Worm (Caenorhabditis elegans) whole organism, late embryonic: ENCODE data around the gene ZK1086.3.
A peak's percentile ranks its signal among the peaks of the same experiment; 100 is the strongest.

Experiments
- F13H6.1 ChIP-seq: sonication (generic microtip); optimal IDR thresholded peaks from 2 replicates; lab custom pipeline; 2016; ENCODE audit warnings: missing genetic modification characterization, missing compliant biosample characterization
- K09A11.1 ChIP-seq: sonication (generic microtip); optimal IDR thresholded peaks from 2 replicates; lab custom pipeline; 2017; ENCODE audit warnings: antibody characterized with exemption, mild to moderate bottlenecking, missing genetic modification characterization, missing compliant biosample characterization; ENCODE audit not compliant: insufficient read depth
- T23F11.4 ChIP-seq: fragments of 200-800 bp; sonication (Bioruptor generic); optimal IDR thresholded peaks from 2 replicates; lab custom pipeline; 2018; ENCODE audit warnings: mild to moderate bottlenecking, missing genetic modification characterization, missing compliant biosample characterization
- Y22D7AL.16 ChIP-seq: sonication (generic microtip); optimal IDR thresholded peaks from 2 replicates; lab custom pipeline; 2016; ENCODE audit warnings: missing genetic modification characterization, missing compliant biosample characterization
- ceh-18 ChIP-seq: sonication (generic microtip); optimal IDR thresholded peaks from 2 replicates; lab custom pipeline; 2016; ENCODE audit warnings: missing genetic modification characterization, missing compliant biosample characterization
- ceh-2 ChIP-seq: sonication (generic microtip); optimal IDR thresholded peaks from 2 replicates; lab custom pipeline; 2016; ENCODE audit warnings: missing genotype, missing genetic modification characterization, missing compliant biosample characterization
- ceh-22 ChIP-seq: sonication (generic microtip); optimal IDR thresholded peaks from 2 replicates; lab custom pipeline; 2017; ENCODE audit warnings: missing biosample characterization, missing genetic modification characterization
- ceh-24 ChIP-seq: sonication (generic microtip); optimal IDR thresholded peaks from 2 replicates; lab custom pipeline; 2016; ENCODE audit warnings: mild to moderate bottlenecking, missing genetic modification characterization, missing compliant biosample characterization
- ceh-30 ChIP-seq: fragments of 150-350 bp; optimal IDR thresholded peaks from 2 replicates; lab custom pipeline; 2014; ENCODE audit warnings: missing biosample characterization, missing genetic modification characterization
- ceh-45 ChIP-seq: fragments of 200-800 bp; sonication (Bioruptor generic); IDR thresholded peaks from 2 replicates; pipeline ENCODE4 v1.3.6; 2022; ENCODE audit warnings: missing genetic modification reagents, missing genetic modification characterization, missing compliant biosample characterization
- ceh-6 ChIP-seq: fragments of 200-800 bp; sonication (Bioruptor generic); optimal IDR thresholded peaks from 2 replicates; lab custom pipeline; 2018; ENCODE audit warnings: mild to moderate bottlenecking, missing genetic modification characterization, missing compliant biosample characterization
- ceh-9 ChIP-seq: sonication (generic microtip); optimal IDR thresholded peaks from 2 replicates; lab custom pipeline; 2016; ENCODE audit warnings: mild to moderate bottlenecking, missing genetic modification characterization, inconsistent platforms, missing compliant biosample characterization
- dmd-4 ChIP-seq: sonication (generic microtip); optimal IDR thresholded peaks from 2 replicates; lab custom pipeline; 2016; ENCODE audit warnings: borderline replicate concordance, missing genetic modification characterization, missing compliant biosample characterization
- dve-1 ChIP-seq: sonication (generic microtip); optimal IDR thresholded peaks from 2 replicates; lab custom pipeline; 2017; ENCODE audit warnings: antibody characterized with exemption, mild to moderate bottlenecking, missing genetic modification characterization, missing compliant biosample characterization
- ets-4 ChIP-seq: sonication (generic microtip); optimal IDR thresholded peaks from 2 replicates; lab custom pipeline; 2016; ENCODE audit warnings: missing genetic modification characterization, missing compliant biosample characterization
- fkh-10 ChIP-seq: fragments of 150-350 bp; optimal IDR thresholded peaks from 2 replicates; lab custom pipeline; 2014; ENCODE audit warnings: missing biosample characterization, missing genetic modification reagents, missing genetic modification characterization
- gmeb-2 ChIP-seq: sonication (generic microtip); optimal IDR thresholded peaks from 2 replicates; lab custom pipeline; 2016; ENCODE audit warnings: missing genetic modification characterization, inconsistent platforms, missing compliant biosample characterization
- hlh-13 ChIP-seq: fragments of 200-800 bp; sonication (Bioruptor generic); optimal IDR thresholded peaks from 2 replicates; lab custom pipeline; 2018; ENCODE audit warnings: mild to moderate bottlenecking, missing genetic modification characterization, missing compliant biosample characterization
- hlh-30 ChIP-seq: sonication (generic microtip); optimal IDR thresholded peaks from 2 replicates; lab custom pipeline; 2017; ENCODE audit warnings: antibody characterized with exemption, missing genetic modification characterization, missing compliant biosample characterization; ENCODE audit not compliant: insufficient read depth
- hlh-6 ChIP-seq: sonication (generic microtip); optimal IDR thresholded peaks from 2 replicates; lab custom pipeline; 2016; ENCODE audit warnings: missing genotype, missing genetic modification characterization, missing compliant biosample characterization
- hlh-8 ChIP-seq: sonication (generic microtip); optimal IDR thresholded peaks from 2 replicates; lab custom pipeline; 2016; ENCODE audit warnings: missing genotype, missing genetic modification characterization, missing compliant biosample characterization
- lim-6 ChIP-seq: sonication (generic microtip); optimal IDR thresholded peaks from 2 replicates; lab custom pipeline; 2016; ENCODE audit warnings: missing genetic modification characterization, missing compliant biosample characterization
- lin-11 ChIP-seq: fragments of 200-800 bp; sonication (Bioruptor generic); optimal IDR thresholded peaks from 2 replicates; lab custom pipeline; 2018; ENCODE audit warnings: mild to moderate bottlenecking, missing genetic modification characterization, missing compliant biosample characterization
- mec-3 ChIP-seq: sonication (generic microtip); optimal IDR thresholded peaks from 2 replicates; lab custom pipeline; 2016; ENCODE audit warnings: borderline replicate concordance, missing genetic modification characterization, missing compliant biosample characterization
- nhr-232 ChIP-seq: sonication (generic microtip); optimal IDR thresholded peaks from 2 replicates; lab custom pipeline; 2016; ENCODE audit warnings: missing genetic modification characterization, missing compliant biosample characterization
- npax-4 ChIP-seq: sonication (generic microtip); optimal IDR thresholded peaks from 2 replicates; lab custom pipeline; 2016; ENCODE audit warnings: missing genetic modification characterization, missing compliant biosample characterization
- odd-2 ChIP-seq: sonication (generic microtip); optimal IDR thresholded peaks from 2 replicates; lab custom pipeline; 2017; ENCODE audit warnings: antibody characterized with exemption, mild to moderate bottlenecking, missing genetic modification characterization, missing compliant biosample characterization
- pax-1 ChIP-seq: fragments of 150-350 bp; optimal IDR thresholded peaks from 2 replicates; lab custom pipeline; 2014; ENCODE audit warnings: missing biosample characterization, missing genetic modification characterization
- pha-2 ChIP-seq: sonication (generic microtip); optimal IDR thresholded peaks from 2 replicates; lab custom pipeline; 2017; ENCODE audit warnings: mild to moderate bottlenecking, missing genetic modification characterization, missing compliant biosample characterization
- pha-4 ChIP-seq: fragments of 150-350 bp; optimal IDR thresholded peaks from 2 replicates; lab custom pipeline; 2018; ENCODE audit warnings: missing biosample characterization, missing genetic modification reagents, missing genetic modification characterization
- sox-2 ChIP-seq: fragments of 200-800 bp; sonication (Bioruptor generic); IDR thresholded peaks from 2 replicates; pipeline ENCODE4 v1.3.6; 2022; ENCODE audit warnings: missing genetic modification reagents, missing genetic modification characterization, missing compliant biosample characterization
- sox-4 ChIP-seq: sonication (generic microtip); optimal IDR thresholded peaks from 2 replicates; lab custom pipeline; 2017; ENCODE audit warnings: mild to moderate bottlenecking, missing genetic modification characterization, inconsistent platforms, missing compliant biosample characterization
- ttx-3 ChIP-seq: sonication (generic microtip); optimal IDR thresholded peaks from 2 replicates; lab custom pipeline; 2016; ENCODE audit warnings: missing genetic modification reagents, missing genetic modification characterization, missing compliant biosample characterization
- unc-3 ChIP-seq, 2 experiments: fragments of 200-800 bp in 1 of 2; sonication (Bioruptor generic) in 1 of 2; sonication (generic microtip) in 1 of 2; conservative IDR thresholded peaks in 1 of 2; optimal IDR thresholded peaks in 1 of 2; 2 replicates each; pipeline versions ENCODE4 v1.3.6 to Lab custom; 2016 to 2022; ENCODE audit warnings: missing compliant biosample characterization in 2 of 2, missing genetic modification characterization in 2 of 2, missing genetic modification reagents in 1 of 2
- unc-42 ChIP-seq: sonication (generic microtip); optimal IDR thresholded peaks from 2 replicates; lab custom pipeline; 2016; ENCODE audit warnings: missing genotype, missing genetic modification characterization, missing compliant biosample characterization
- unc-86 ChIP-seq: sonication (generic microtip); optimal IDR thresholded peaks from 2 replicates; lab custom pipeline; 2016; ENCODE audit warnings: missing genetic modification characterization, missing compliant biosample characterization

Gene ZK1086.3

ce11 chrX:13790532-13790931, at the start of gene ZK1086.3:
ZK1086.3 (plus strand) TSS chrX:13790832.
- TF ChIP-seq hlh-30 (tag; lab: Kevin White, UChicago) (no peak), ceh-22 (no peak), dmd-4 (tag; lab: Kevin White, UChicago) (no peak), ceh-24 (tag; lab: Kevin White, UChicago) (no peak), Y22D7AL.16 (tag; lab: Kevin White, UChicago) (no peak), hlh-8 (tag; lab: Kevin White, UChicago) (no peak), hlh-13 (no peak), gmeb-2 (tag; lab: Kevin White, UChicago) (no peak), sox-4 (no peak), lim-6 (tag; lab: Kevin White, UChicago) (no peak), fkh-10 (GFP tag; lab: Kevin White, UChicago) (no peak), F13H6.1 (no peak), npax-4 (tag; lab: Kevin White, UChicago) (no peak), pax-1 (tag; lab: Kevin White, UChicago) (no peak), pha-4 (tag; lab: Kevin White, UChicago) (no peak), K09A11.1 (tag; lab: Kevin White, UChicago) (no peak), nhr-232 (tag; lab: Kevin White, UChicago) (no peak), lin-11 (no peak), unc-86 (tag; lab: Kevin White, UChicago) (no peak), ceh-2 (tag; lab: Kevin White, UChicago) (no peak)

ce11 chrX:13743371-13743770, 47.3 kb upstream of the ZK1086.3 start:
- no peak for TF ChIP-seq K09A11.1 (tag; lab: Kevin White, UChicago)
- no peak for TF ChIP-seq ceh-24 (tag; lab: Kevin White, UChicago)
- TF ChIP-seq pax-1 (tag; lab: Kevin White, UChicago) = no peak
- no peak for TF ChIP-seq sox-2 (GFP tag; lab: Robert Waterston, UW)
- TF ChIP-seq unc-3 (GFP tag; conservative IDR thresholded peaks at IDR 0.05; lab: Robert Waterston, UW) = no peak
- TF ChIP-seq unc-3 (tag; optimal IDR thresholded peaks at IDR 0.05; lab: Kevin White, UChicago) = no peak

ce11 chrX:13744543-13745113, 46.0 kb upstream of the ZK1086.3 start:
- TF ChIP-seq pax-1 (tag; lab: Kevin White, UChicago) = no peak
- peak; percentile 50 for TF ChIP-seq ceh-18 (tag; lab: Kevin White, UChicago)

- no peak for TF ChIP-seq ceh-9 (tag; lab: Kevin White, UChicago)
- TF ChIP-seq unc-86 (tag; lab: Kevin White, UChicago) = no peak
- no peak for TF ChIP-seq dve-1 (tag; lab: Kevin White, UChicago)
- TF ChIP-seq odd-2 (tag; lab: Kevin White, UChicago) = no peak
- no peak for TF ChIP-seq ets-4 (tag; lab: Kevin White, UChicago)
- TF ChIP-seq pha-2 (tag; lab: Kevin White, UChicago) = no peak
- TF ChIP-seq mec-3 (tag; lab: Kevin White, UChicago) = no peak
- TF ChIP-seq ceh-30 (tag; lab: Kevin White, UChicago) = no peak
- no peak for TF ChIP-seq ceh-6 (GFP tag; lab: Kevin White, UChicago)
- no peak for TF ChIP-seq ceh-45 (GFP tag; lab: Robert Waterston, UW)
- no peak for TF ChIP-seq hlh-6 (tag; lab: Kevin White, UChicago)
- no peak for TF ChIP-seq unc-42
- TF ChIP-seq ceh-22 = no peak
- no peak for TF ChIP-seq ttx-3
- no peak for TF ChIP-seq T23F11.4
- no peak for TF ChIP-seq Y22D7AL.16 (tag; lab: Kevin White, UChicago)
- no peak for TF ChIP-seq lin-11
- TF ChIP-seq F13H6.1 = no peak
These were observed 45.1 kb upstream of the ZK1086.3 start for ce11 chrX:13745558-13745957.
